Worm (Caenorhabditis elegans) whole organism, midembryonic: ENCODE data around the gene chil-10.
A peak's percentile ranks its signal among the peaks of the same experiment; 100 is the strongest.

Experiments
- flt-1 ChIP-seq: fragments of 200-800 bp; sonication (Bioruptor generic); IDR thresholded peaks from 2 replicates; pipeline ENCODE4 v1.3.6; 2022; ENCODE audit warnings: missing genetic modification characterization, missing compliant biosample characterization
- klf-2 ChIP-seq: fragments of 200-800 bp; sonication (Bioruptor generic); conservative IDR thresholded peaks from 2 replicates; pipeline ENCODE4 v1.3.6; 2022; ENCODE audit warnings: missing genetic modification reagents, missing genetic modification characterization, missing compliant biosample characterization

DNA sequence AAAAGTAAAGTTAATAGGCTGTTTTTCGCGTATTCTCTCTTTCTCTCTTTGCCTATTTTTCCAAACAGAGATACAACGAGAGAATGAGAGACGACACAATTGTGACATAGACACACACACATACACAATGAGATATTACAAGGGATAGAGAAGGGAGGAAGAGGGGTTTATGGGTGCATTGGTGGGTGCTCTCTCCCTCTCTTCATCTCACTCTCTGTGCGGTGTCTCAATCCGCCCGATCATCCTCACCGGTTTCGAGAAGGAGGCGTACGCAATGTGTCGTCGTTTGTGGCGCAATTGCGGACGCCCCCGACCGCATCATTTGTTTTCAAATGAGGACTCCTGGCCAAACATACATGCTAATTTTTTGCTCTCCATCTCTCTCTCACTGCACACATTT is 8.2 kb upstream of the chil-10 start:
- TF ChIP-seq klf-2 (GFP tag; lab: Robert Waterston, UW), result peak; percentile 59; the same call in 1 of the 2 replicates
- TF ChIP-seq flt-1 (GFP tag; lab: Robert Waterston, UW), result peak; percentile 79
